Worm (Caenorhabditis elegans) whole organism, L2 larva: ENCODE results near the gene srm-5.

ENCODE experiments used
- aly-2 ChIP-seq: fragments of 150-350 bp; optimal IDR thresholded peaks from 2 replicates; lab custom pipeline; 2014; ENCODE audit warnings: missing biosample characterization, missing genetic modification characterization
- blmp-1 ChIP-seq: sonication (generic microtip); optimal IDR thresholded peaks from 2 replicates; lab custom pipeline; 2017; ENCODE audit warnings: missing genetic modification characterization, mild to moderate bottlenecking, missing compliant biosample characterization, antibody characterized with exemption, moderate library complexity; ENCODE audit not compliant: insufficient read depth
- elt-1 ChIP-seq: fragments of 150-350 bp; optimal IDR thresholded peaks from 2 replicates; lab custom pipeline; 2014; ENCODE audit warnings: missing biosample characterization, missing genetic modification characterization
- nhr-10 ChIP-seq: sonication (generic microtip); optimal IDR thresholded peaks from 2 replicates; lab custom pipeline; 2017; ENCODE audit warnings: missing biosample characterization, missing genetic modification characterization
- nhr-11 ChIP-seq: fragments of 150-350 bp; optimal IDR thresholded peaks from 2 replicates; lab custom pipeline; 2014; ENCODE audit warnings: missing biosample characterization, missing genetic modification characterization
- nhr-12 ChIP-seq: fragments of 150-350 bp; optimal IDR thresholded peaks from 2 replicates; lab custom pipeline; 2014; ENCODE audit warnings: missing biosample characterization, missing genetic modification characterization
- nhr-23 ChIP-seq: fragments of 150-350 bp; optimal IDR thresholded peaks from 2 replicates; lab custom pipeline; 2014; ENCODE audit warnings: missing biosample characterization, missing genetic modification reagents, missing genetic modification characterization
- nhr-25 ChIP-seq: fragments of 150-350 bp; sonication (generic microtip); optimal IDR thresholded peaks from 3 replicates; lab custom pipeline; 2014; ENCODE audit warnings: missing biosample characterization, missing genetic modification characterization
- nhr-77 ChIP-seq: fragments of 150-350 bp; optimal IDR thresholded peaks from 2 replicates; lab custom pipeline; 2014; ENCODE audit warnings: missing biosample characterization, missing genetic modification characterization
- unc-62 ChIP-seq: fragments of 150-350 bp; optimal IDR thresholded peaks from 2 replicates; lab custom pipeline; 2014; ENCODE audit warnings: missing biosample characterization, missing genetic modification reagents, missing genetic modification characterization
- zag-1 ChIP-seq: fragments of 150-350 bp; optimal IDR thresholded peaks from 2 replicates; lab custom pipeline; 2014; ENCODE audit warnings: missing biosample characterization, missing genetic modification characterization
- ztf-11 ChIP-seq: sonication (generic microtip); optimal IDR thresholded peaks from 2 replicates; lab custom pipeline; 2017; ENCODE audit warnings: missing biosample characterization, missing genetic modification characterization
- ztf-4 ChIP-seq: fragments of 150-350 bp; optimal IDR thresholded peaks from 2 replicates; lab custom pipeline; 2014; ENCODE audit warnings: missing biosample characterization, missing genetic modification characterization

DNA sequence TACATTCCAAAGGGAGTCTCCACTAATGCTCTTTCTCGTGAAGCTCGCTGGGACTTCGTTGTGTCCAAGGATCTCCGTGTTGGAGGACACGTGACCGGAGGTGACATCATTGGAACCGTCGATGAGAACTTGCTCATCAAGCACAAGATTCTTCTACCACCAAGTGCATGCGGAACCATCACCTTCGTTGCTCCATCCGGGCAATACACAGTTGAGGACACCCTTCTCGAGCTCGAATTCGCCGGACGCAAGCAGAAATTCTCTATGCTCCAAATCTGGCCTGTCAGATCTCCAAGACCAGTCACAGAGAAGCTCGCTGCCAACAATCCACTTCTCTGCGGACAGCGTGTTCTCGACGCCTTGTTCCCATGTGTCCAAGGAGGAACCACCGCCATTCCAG lies 17.0 kb downstream of the srm-5 start:
- TF ChIP-seq unc-62 (GFP tag; lab: Kevin White, UChicago) = no peak
- TF ChIP-seq zag-1 (tag; lab: Kevin White, UChicago) = no peak
- no peak for TF ChIP-seq ztf-4 (tag; lab: Kevin White, UChicago)
- no peak for TF ChIP-seq nhr-11 (tag; lab: Kevin White, UChicago)
- no peak for TF ChIP-seq nhr-12
- TF ChIP-seq ztf-11 (tag; lab: Kevin White, UChicago) = no peak
- no peak for TF ChIP-seq blmp-1
- no peak for TF ChIP-seq nhr-23
- TF ChIP-seq nhr-77 = no peak
- no peak for TF ChIP-seq nhr-25 (tag; lab: Kevin White, UChicago)
- no peak for TF ChIP-seq nhr-10
- no peak for TF ChIP-seq elt-1 (tag; lab: Kevin White, UChicago)
- TF ChIP-seq aly-2 (tag; lab: Kevin White, UChicago) = no peak
